Fruit fly (Drosophila melanogaster): ENCODE data around the gene Imp.

Gene Imp

DNA sequence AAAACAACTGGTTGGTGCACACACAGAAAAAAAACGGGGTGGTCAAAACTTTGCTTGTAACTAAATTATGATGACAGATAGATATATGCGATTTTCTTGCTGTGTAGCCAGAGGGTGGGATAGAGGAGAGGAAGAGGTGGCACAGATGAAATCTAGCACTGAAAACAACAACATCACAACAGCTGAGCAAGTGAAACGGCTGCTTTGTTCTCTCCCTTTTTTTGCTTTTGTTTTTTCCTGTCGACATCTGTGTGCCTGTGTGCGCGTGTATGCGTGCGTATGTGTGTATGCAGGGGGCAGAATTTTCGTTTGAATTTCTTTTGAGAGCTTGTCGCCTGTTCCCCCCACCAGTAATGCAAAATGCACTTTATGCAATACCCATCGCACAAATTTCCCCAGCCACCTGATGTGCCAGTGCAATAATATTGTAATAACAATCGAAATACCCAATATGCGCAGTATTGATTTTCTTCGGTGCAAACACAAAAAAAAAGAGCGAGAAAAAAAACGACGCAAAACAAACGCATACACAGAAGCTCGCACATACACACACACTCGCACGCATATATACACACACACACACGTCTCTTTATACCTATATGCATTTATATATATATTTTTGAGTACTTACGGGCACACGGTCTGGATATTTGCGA, 56.6 kb downstream of the Imp start (continued):
- peak in 2 of 3 experiments; percentile 6 to 75 for TF ChIP-seq lola (GFP tag; optimal IDR thresholded peaks at IDR 0.05)
- TF ChIP-seq CG2116 (GFP tag; optimal IDR thresholded peaks at IDR 0.05), result no peak
- TF ChIP-seq Drgx (GFP tag; IDR thresholded peaks at IDR 0.05), result peak; percentile 77
- no peak for TF ChIP-seq knrl (GFP tag; IDR thresholded peaks at IDR 0.05; ENCODE audit: partially characterized antibody)
- peak; percentile 61 for TF ChIP-seq CG30403 (GFP tag; optimal IDR thresholded peaks at IDR 0.05)
- TF ChIP-seq Stat92E (GFP tag; optimal IDR thresholded peaks at IDR 0.05), result peak in 1 of 3 experiments; percentile 83
- TF ChIP-seq CG8281 (tag; optimal IDR thresholded peaks at IDR 0.05), result no peak
- TF ChIP-seq CG11247 (GFP tag; IDR thresholded peaks at IDR 0.05), result peak; percentile 51; the same call in 1 of the 2 replicates
- peak; percentile 60 for TF ChIP-seq sob (GFP tag; IDR thresholded peaks at IDR 0.05)
- TF ChIP-seq esg (GFP tag; conservative IDR thresholded peaks at IDR 0.05), result no peak
- TF ChIP-seq Hr51 (GFP tag; optimal IDR thresholded peaks at IDR 0.05), result peak; percentile 26 to 56
- TF ChIP-seq Dip2 (GFP tag; IDR thresholded peaks at IDR 0.05), result no peak
- TF ChIP-seq fu2 (GFP tag; optimal IDR thresholded peaks at IDR 0.05), result peak; percentile 48
- TF ChIP-seq ttk (GFP tag; IDR thresholded peaks at IDR 0.05), result 0 out of 2 replicates have a peak, but pooled peaks have one; percentile 26
- peak; percentile 69; the same call in 1 of the 3 replicates for TF ChIP-seq CG11456 (GFP tag; IDR thresholded peaks at IDR 0.05)
- no peak for TF ChIP-seq Hr39 (optimal IDR thresholded peaks at IDR 0.05)
- peak; percentile 31; the same call in 1 of the 3 replicates for TF ChIP-seq zfh1 (GFP tag; IDR thresholded peaks at IDR 0.05)
- 0 out of 2 replicates have a peak, but pooled peaks have one; percentile 18 for TF ChIP-seq Rx (GFP tag; IDR thresholded peaks at IDR 0.05)
- TF ChIP-seq otp (GFP tag; IDR thresholded peaks at IDR 0.05), result no peak
- TF ChIP-seq dimm (GFP tag; IDR thresholded peaks at IDR 0.05), result no peak
- peak; percentile 46; the same call in 1 of the 2 replicates for TF ChIP-seq CG17328 (GFP tag; IDR thresholded peaks at IDR 0.05)
- TF ChIP-seq CG1024 (GFP tag; IDR thresholded peaks at IDR 0.05), result peak; percentile 17; the same call in 1 of the 2 replicates
- peak; percentile 44 for TF ChIP-seq CG1233 (GFP tag; optimal IDR thresholded peaks at IDR 0.05)
- TF ChIP-seq pros (GFP tag; optimal IDR thresholded peaks at IDR 0.05), result no peak
- TF ChIP-seq mam (GFP tag; optimal IDR thresholded peaks at IDR 0.05), result peak; percentile 81
- TF ChIP-seq Jarid2 (GFP tag; optimal IDR thresholded peaks at IDR 0.05), result no peak
- peak; percentile 46 for TF ChIP-seq Nf-YC (tag; optimal IDR thresholded peaks at IDR 0.05)
- TF ChIP-seq twi (tag; optimal IDR thresholded peaks at IDR 0.05), result peak; percentile 13
- TF ChIP-seq dysf (GFP tag; IDR thresholded peaks at IDR 0.05), result peak; percentile 72
- TF ChIP-seq CG17361 (GFP tag; IDR thresholded peaks at IDR 0.05), result 0 out of 3 replicates have a peak, but pooled peaks have one; percentile 31
- TF ChIP-seq CG2199 (GFP tag; IDR thresholded peaks at IDR 0.05), result 0 out of 3 replicates have a peak, but pooled peaks have one; percentile 41
- TF ChIP-seq zf30C (GFP tag; optimal IDR thresholded peaks at IDR 0.05), result peak; percentile 96
- peak; percentile 8 for TF ChIP-seq exex (tag; optimal IDR thresholded peaks at IDR 0.05)
- TF ChIP-seq CG14667 (GFP tag; IDR thresholded peaks at IDR 0.05), result no peak
- TF ChIP-seq sna (GFP tag; IDR thresholded peaks at IDR 0.05; ENCODE audit: partially characterized antibody), result no peak
- TF ChIP-seq CG14050 (GFP tag; IDR thresholded peaks at IDR 0.05), result peak; percentile 44; the same call in 1 of the 3 replicates
- TF ChIP-seq cad (GFP tag; optimal IDR thresholded peaks at IDR 0.05), result no peak
- TF ChIP-seq crp (GFP tag; optimal IDR thresholded peaks at IDR 0.05), result peak in 1 of 2 experiments; percentile 73
- 0 out of 2 replicates have a peak, but pooled peaks have one; percentile 28 for TF ChIP-seq seq (GFP tag; IDR thresholded peaks at IDR 0.05)
- no peak for TF ChIP-seq sens-2 (GFP tag; IDR thresholded peaks at IDR 0.05)
- peak; percentile 42; the same call in 2 of the 4 replicates for TF ChIP-seq Gug (GFP tag; IDR thresholded peaks at IDR 0.05)
- TF ChIP-seq CG4854 (GFP tag; optimal IDR thresholded peaks at IDR 0.05), result no peak
- TF ChIP-seq scrt (GFP tag; optimal IDR thresholded peaks at IDR 0.05), result peak; percentile 40
- no peak for TF ChIP-seq CG6654 (GFP tag; optimal IDR thresholded peaks at IDR 0.05)
- peak; percentile 65 for TF ChIP-seq CG11504 (tag; optimal IDR thresholded peaks at IDR 0.05)
- TF ChIP-seq B-H1 (GFP tag; IDR thresholded peaks at IDR 0.05), result no peak
- TF ChIP-seq CG14014 (GFP tag; IDR thresholded peaks at IDR 0.05), result peak; percentile 25; the same call in 1 of the 2 replicates
- TF ChIP-seq gfzf (GFP tag; optimal IDR thresholded peaks at IDR 0.05), result no peak
- no peak for TF ChIP-seq CG2129 (GFP tag; IDR thresholded peaks at IDR 0.05; ENCODE audit: partially characterized antibody)
